Fruit fly (Drosophila melanogaster) whole organism, embryonic: ENCODE measurements around the gene Gs2.
A peak's percentile ranks its signal among the peaks of the same experiment; 100 is the strongest.

ENCODE experiments used
- Bteb2 ChIP-seq: fragments of 200-800 bp; sonication (Bioruptor generic); optimal IDR thresholded peaks from 2 replicates; lab custom pipeline; 2016; ENCODE audit warnings: missing biosample characterization, missing genetic modification characterization
- CG10274 ChIP-seq: fragments of 200-800 bp; sonication (Bioruptor generic); optimal IDR thresholded peaks from 3 replicates; lab custom pipeline; 2017; ENCODE audit warnings: missing biosample characterization, mild to moderate bottlenecking, missing genetic modification characterization
- CG11398 ChIP-seq: fragments of 200-800 bp; sonication (Bioruptor generic); optimal IDR thresholded peaks from 2 replicates; lab custom pipeline; 2016; ENCODE audit warnings: missing biosample characterization, missing genetic modification characterization
- CG11504 ChIP-seq: fragments of 200-800 bp; sonication (Bioruptor generic); optimal IDR thresholded peaks from 3 replicates; lab custom pipeline; 2019; ENCODE audit warnings: missing biosample characterization, mild to moderate bottlenecking, missing genetic modification characterization, moderate library complexity
- CG11723 ChIP-seq: fragments of 200-800 bp; sonication (Bioruptor generic); optimal IDR thresholded peaks from 2 replicates; lab custom pipeline; 2017; ENCODE audit warnings: missing biosample characterization, mild to moderate bottlenecking, missing genetic modification characterization
- CG12744 ChIP-seq: fragments of 200-800 bp; sonication (Bioruptor generic); optimal IDR thresholded peaks from 2 replicates; lab custom pipeline; 2016; ENCODE audit warnings: missing biosample characterization, missing genetic modification characterization
- CG13296 ChIP-seq: fragments of 200-800 bp; sonication (Bioruptor generic); optimal IDR thresholded peaks from 3 replicates; lab custom pipeline; 2018; ENCODE audit warnings: missing biosample characterization, mild to moderate bottlenecking, missing genetic modification characterization
- CG13624 ChIP-seq: fragments of 200-800 bp; sonication (Bioruptor generic); optimal IDR thresholded peaks from 2 replicates; lab custom pipeline; 2016; ENCODE audit warnings: missing biosample characterization, missing genetic modification characterization
- CG14441 ChIP-seq: fragments of 200-800 bp; sonication (Bioruptor generic); IDR thresholded peaks from 2 replicates; pipeline ENCODE4 v1.3.6; 2022; ENCODE audit warnings: missing biosample characterization, missing genetic modification characterization
- CG15514 ChIP-seq: fragments of 200-800 bp; sonication (Bioruptor generic); optimal IDR thresholded peaks from 3 replicates; lab custom pipeline; 2017; ENCODE audit warnings: missing biosample characterization, missing genetic modification characterization, mild to moderate bottlenecking, moderate library complexity, missing genetic modification reagents
- CG15696 ChIP-seq: fragments of 200-800 bp; sonication (Bioruptor generic); optimal IDR thresholded peaks from 2 replicates; lab custom pipeline; 2019; ENCODE audit warnings: missing biosample characterization, mild to moderate bottlenecking, missing genetic modification characterization, moderate library complexity
- CG17829 ChIP-seq: fragments of 200-800 bp; optimal IDR thresholded peaks from 2 replicates; lab custom pipeline; 2019; ENCODE audit warnings: missing biosample characterization, mild to moderate bottlenecking, missing genetic modification characterization, moderate library complexity
- CG18619 ChIP-seq: fragments of 200-800 bp; sonication (Bioruptor generic); optimal IDR thresholded peaks from 3 replicates; lab custom pipeline; 2017; ENCODE audit warnings: missing biosample characterization, mild to moderate bottlenecking, missing genetic modification characterization
- CG2199 ChIP-seq: fragments of 200-800 bp; sonication (Bioruptor generic); IDR thresholded peaks from 3 replicates; pipeline ENCODE4 v1.3.6; 2022; ENCODE audit warnings: missing biosample characterization, missing genetic modification characterization
- CG34376 ChIP-seq: fragments of 200-800 bp; sonication (Bioruptor generic); optimal IDR thresholded peaks from 2 replicates; lab custom pipeline; 2018; ENCODE audit warnings: missing biosample characterization, mild to moderate bottlenecking, missing genetic modification characterization
- CG4282 ChIP-seq: fragments of 200-800 bp; sonication (Bioruptor generic); optimal IDR thresholded peaks from 2 replicates; lab custom pipeline; 2016; ENCODE audit warnings: missing biosample characterization, missing genetic modification characterization
- CG6765 ChIP-seq: fragments of 200-800 bp; sonication (Bioruptor generic); optimal IDR thresholded peaks from 3 replicates; lab custom pipeline; 2017; ENCODE audit warnings: missing biosample characterization, mild to moderate bottlenecking, missing genetic modification characterization
- CG7786 ChIP-seq: fragments of 200-800 bp; sonication (Bioruptor generic); optimal IDR thresholded peaks from 2 replicates; lab custom pipeline; 2016; ENCODE audit warnings: missing biosample characterization, missing genetic modification characterization
- CoRest ChIP-seq: fragments of 200-800 bp; sonication (Bioruptor generic); optimal IDR thresholded peaks from 3 replicates; lab custom pipeline; 2018; ENCODE audit warnings: missing biosample characterization, mild to moderate bottlenecking, missing genetic modification characterization, moderate library complexity
- Doc2 ChIP-seq: fragments of 200-800 bp; sonication (Bioruptor generic); IDR thresholded peaks from 2 replicates; pipeline ENCODE4 v1.3.6; 2022; ENCODE audit warnings: missing biosample characterization, missing genetic modification characterization
- Elba2 ChIP-seq: fragments of 200-800 bp; sonication (Bioruptor generic); optimal IDR thresholded peaks from 3 replicates; lab custom pipeline; 2016; ENCODE audit warnings: missing biosample characterization, missing genetic modification characterization
- HLH3B ChIP-seq: fragments of 200-800 bp; sonication (Bioruptor generic); IDR thresholded peaks from 2 replicates; pipeline ENCODE4 v1.3.6; 2022; ENCODE audit warnings: missing biosample characterization, missing genetic modification characterization
- HLH4C ChIP-seq: fragments of 200-800 bp; sonication (Bioruptor generic); IDR thresholded peaks from 3 replicates; pipeline ENCODE4 v1.3.6; 2022; ENCODE audit warnings: missing biosample characterization, missing genetic modification characterization; ENCODE audit not compliant: partially characterized antibody
- Hr3 ChIP-seq: fragments of 200-800 bp; sonication (Bioruptor generic); optimal IDR thresholded peaks from 3 replicates; lab custom pipeline; 2016; ENCODE audit warnings: missing biosample characterization, missing genetic modification characterization
- Jarid2 ChIP-seq: fragments of 200-800 bp; sonication (Bioruptor generic); optimal IDR thresholded peaks from 3 replicates; lab custom pipeline; 2017; ENCODE audit warnings: mild to moderate bottlenecking, missing biosample characterization, missing genetic modification reagents, missing genetic modification characterization
- Mad ChIP-seq: fragments of 200-800 bp; sonication (Bioruptor generic); optimal IDR thresholded peaks from 2 replicates; lab custom pipeline; 2016; ENCODE audit warnings: missing biosample characterization, missing genetic modification characterization
- Meics ChIP-seq: fragments of 200-800 bp; sonication (Bioruptor generic); optimal IDR thresholded peaks from 2 replicates; lab custom pipeline; 2017; ENCODE audit warnings: missing biosample characterization, mild to moderate bottlenecking, missing genetic modification characterization
- Poxn ChIP-seq: fragments of 200-800 bp; sonication (Bioruptor generic); IDR thresholded peaks from 2 replicates; pipeline ENCODE4 v1.3.6; 2022; ENCODE audit warnings: missing biosample characterization, missing genetic modification characterization
- Ravus ChIP-seq: fragments of 200-800 bp; sonication (Bioruptor generic); IDR thresholded peaks from 2 replicates; pipeline ENCODE4 v1.3.6; 2022; ENCODE audit warnings: missing biosample characterization, missing genetic modification characterization
- Sry-β ChIP-seq: fragments of 200-800 bp; sonication (Bioruptor generic); optimal IDR thresholded peaks from 2 replicates; lab custom pipeline; 2018; ENCODE audit warnings: missing biosample characterization, mild to moderate bottlenecking, missing genetic modification characterization, moderate library complexity
- TFAM ChIP-seq: fragments of 200-800 bp; sonication (Bioruptor generic); optimal IDR thresholded peaks from 2 replicates; lab custom pipeline; 2017; ENCODE audit warnings: missing biosample characterization, missing genetic modification characterization, inconsistent platforms
- Tbp ChIP-seq: fragments of >200 bp; optimal IDR thresholded peaks from 2 replicates; lab custom pipeline; 2018; ENCODE audit warnings: missing biosample characterization, missing genetic modification characterization
- Vsx1 ChIP-seq: fragments of 200-800 bp; sonication (Bioruptor generic); optimal IDR thresholded peaks from 2 replicates; lab custom pipeline; 2017; ENCODE audit warnings: missing biosample characterization, mild to moderate bottlenecking, missing genetic modification characterization, missing genetic modification reagents
- ap ChIP-seq: fragments of 200-800 bp; sonication (Bioruptor generic); IDR thresholded peaks from 2 replicates; pipeline ENCODE4 v1.3.6; 2022; ENCODE audit warnings: missing biosample characterization, missing genetic modification characterization
- chinmo ChIP-seq: fragments of 200-800 bp; sonication (Bioruptor generic); IDR thresholded peaks from 4 replicates; pipeline ENCODE4 v1.3.6; 2022; ENCODE audit warnings: missing biosample characterization, missing genetic modification characterization; ENCODE audit not compliant: partially characterized antibody
- ci ChIP-seq: fragments of 200-800 bp; sonication (Bioruptor generic); IDR thresholded peaks from 3 replicates; pipeline ENCODE4 v1.3.6; 2022; ENCODE audit warnings: missing biosample characterization, missing genetic modification characterization
- croc ChIP-seq: fragments of 200-800 bp; sonication (Bioruptor generic); conservative IDR thresholded peaks from 3 replicates; pipeline ENCODE4 v1.3.6; 2022; ENCODE audit warnings: missing biosample characterization, missing genetic modification characterization
- cwo ChIP-seq: fragments of 200-800 bp; sonication (Bioruptor generic); optimal IDR thresholded peaks from 3 replicates; lab custom pipeline; 2017; ENCODE audit warnings: missing biosample characterization, missing genetic modification characterization, mild to moderate bottlenecking, moderate library complexity, missing genetic modification reagents
- dimm ChIP-seq: fragments of 200-800 bp; sonication (Bioruptor generic); IDR thresholded peaks from 2 replicates; pipeline ENCODE4 v1.3.6; 2022; ENCODE audit warnings: missing biosample characterization, missing genetic modification characterization
- dmrt99B ChIP-seq: fragments of 200-800 bp; sonication (Bioruptor generic); optimal IDR thresholded peaks from 2 replicates; lab custom pipeline; 2018; ENCODE audit warnings: missing biosample characterization, mild to moderate bottlenecking, missing genetic modification characterization, moderate library complexity
- fd96Cb ChIP-seq: fragments of 200-800 bp; sonication (Bioruptor generic); optimal IDR thresholded peaks from 2 replicates; lab custom pipeline; 2018; ENCODE audit warnings: missing biosample characterization, mild to moderate bottlenecking, missing genetic modification characterization, moderate library complexity
- grau ChIP-seq: fragments of 200-800 bp; optimal IDR thresholded peaks from 3 replicates; lab custom pipeline; 2019; ENCODE audit warnings: missing biosample characterization, mild to moderate bottlenecking, missing genetic modification characterization, moderate library complexity
- gt ChIP-seq: fragments of 200-800 bp; sonication (Bioruptor generic); IDR thresholded peaks from 2 replicates; pipeline ENCODE4 v1.3.6; 2022; ENCODE audit warnings: missing biosample characterization, missing genetic modification characterization
- maf-S ChIP-seq: fragments of 200-800 bp; sonication (Bioruptor generic); optimal IDR thresholded peaks from 2 replicates; lab custom pipeline; 2016; ENCODE audit warnings: missing biosample characterization, missing genetic modification characterization
- nom ChIP-seq: fragments of 200-800 bp; sonication (Bioruptor generic); optimal IDR thresholded peaks from 2 replicates; lab custom pipeline; 2017; ENCODE audit warnings: missing biosample characterization, missing genetic modification characterization, mild to moderate bottlenecking, moderate library complexity, missing genetic modification reagents
- oc ChIP-seq: fragments of 200-800 bp; sonication (Bioruptor generic); optimal IDR thresholded peaks from 2 replicates; lab custom pipeline; 2018; ENCODE audit warnings: missing biosample characterization, mild to moderate bottlenecking, missing genetic modification characterization, moderate library complexity
- odd ChIP-seq: fragments of 200-800 bp; sonication (Bioruptor generic); optimal IDR thresholded peaks from 2 replicates; lab custom pipeline; 2017; ENCODE audit warnings: missing biosample characterization, mild to moderate bottlenecking, missing genetic modification characterization
- ssp ChIP-seq: fragments of 200-800 bp; sonication (Bioruptor generic); IDR thresholded peaks from 2 replicates; pipeline ENCODE4 v1.3.6; 2022; ENCODE audit warnings: missing biosample characterization, missing genetic modification characterization
- tna ChIP-seq: fragments of 200-800 bp; sonication (Bioruptor generic); IDR thresholded peaks from 2 replicates; pipeline ENCODE4 v1.3.6; 2022; ENCODE audit warnings: missing biosample characterization, missing genetic modification characterization; ENCODE audit not compliant: partially characterized antibody
- ttk ChIP-seq: fragments of 200-800 bp; sonication (Bioruptor generic); IDR thresholded peaks from 2 replicates; pipeline ENCODE4 v2.1.2; 2022; ENCODE audit warnings: missing biosample characterization, missing genetic modification characterization
- zfh2 ChIP-seq: fragments of 200-800 bp; sonication (Bioruptor generic); optimal IDR thresholded peaks from 2 replicates; lab custom pipeline; 2016; ENCODE audit warnings: missing biosample characterization, missing genetic modification characterization

Gs2 gene

DNA sequence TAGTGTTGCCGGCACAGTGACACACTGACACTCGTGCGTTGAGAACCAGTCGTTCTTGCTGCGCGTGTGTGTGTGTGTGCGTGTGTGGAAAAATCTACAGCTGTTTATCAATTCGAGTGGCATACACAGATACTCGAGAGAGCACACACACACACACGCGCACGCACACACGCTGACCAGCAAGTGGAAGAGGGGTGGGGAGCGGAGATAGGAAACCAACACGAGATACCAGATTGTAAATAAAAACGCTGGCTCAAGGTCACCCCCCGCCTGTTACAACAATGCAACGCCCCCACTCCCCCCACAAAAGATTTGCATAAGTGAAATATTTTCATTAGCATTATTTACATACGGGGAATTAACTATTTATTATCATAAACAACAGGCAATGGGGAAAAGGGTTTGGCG is 4.7 kb downstream of the Gs2 start (continued):
- peak; percentile 33 for TF ChIP-seq Jarid2 (GFP tag; lab: Kevin White, UChicago)
- peak; percentile 21 for TF ChIP-seq CG18619 (GFP tag; lab: Kevin White, UChicago)
- no peak for TF ChIP-seq HLH4C (GFP tag; lab: Robert Waterston, UW)
- 0 out of 2 replicates have a peak, but pooled peaks have one; percentile 11 for TF ChIP-seq CG14441 (GFP tag; lab: Robert Waterston, UW)
- TF ChIP-seq Doc2: no peak
- peak; percentile 36 for TF ChIP-seq CoRest (tag; lab: Kevin White, UChicago)
- TF ChIP-seq zfh2 (GFP tag; lab: Kevin White, UChicago): no peak
- no peak for TF ChIP-seq Tbp (GFP tag; lab: Kevin White, UChicago)
- TF ChIP-seq CG11504 (tag; lab: Kevin White, UChicago): no peak
- no peak for TF ChIP-seq CG4282 (GFP tag; lab: Kevin White, UChicago)
- no peak for TF ChIP-seq nom
- no peak for TF ChIP-seq ttk (GFP tag; lab: Robert Waterston, UW)
- TF ChIP-seq dmrt99B (tag; lab: Kevin White, UChicago): no peak
- TF ChIP-seq maf-S: no peak
- TF ChIP-seq CG12744 (GFP tag; lab: Kevin White, UChicago): no peak
- TF ChIP-seq grau (tag; lab: Kevin White, UChicago): peak; percentile 18
- TF ChIP-seq CG17829 (tag; lab: Kevin White, UChicago): no peak
- TF ChIP-seq CG2199: no peak
- TF ChIP-seq dimm (GFP tag; lab: Robert Waterston, UW): no peak
- peak; percentile 62 for TF ChIP-seq Meics (GFP tag; lab: Kevin White, UChicago)
- TF ChIP-seq odd (GFP tag; lab: Kevin White, UChicago): peak; percentile 42
- no peak for TF ChIP-seq gt
- no peak for TF ChIP-seq Elba2 (GFP tag; lab: Kevin White, UChicago)
- TF ChIP-seq Sry-β (GFP tag; lab: Kevin White, UChicago): peak; percentile 4
- peak; percentile 7 for TF ChIP-seq TFAM (GFP tag; lab: Kevin White, UChicago)
- peak; percentile 38 for TF ChIP-seq CG6765 (GFP tag; lab: Kevin White, UChicago)
- TF ChIP-seq Ravus (GFP tag; lab: Robert Waterston, UW): no peak
- TF ChIP-seq Mad (GFP tag; lab: Kevin White, UChicago): no peak
- TF ChIP-seq ap (GFP tag; lab: Robert Waterston, UW): no peak
- TF ChIP-seq HLH3B: no peak
- no peak for TF ChIP-seq croc
- TF ChIP-seq CG11398 (GFP tag; lab: Kevin White, UChicago): no peak
- peak; percentile 20 for TF ChIP-seq CG15696
- no peak for TF ChIP-seq Bteb2
- TF ChIP-seq Vsx1 (GFP tag; lab: Kevin White, UChicago): peak; percentile 53
- 0 out of 3 replicates have a peak, but pooled peaks have one; percentile 21 for TF ChIP-seq ci (GFP tag; lab: Robert Waterston, UW)
- no peak for TF ChIP-seq CG7786 (GFP tag; lab: Kevin White, UChicago)
- no peak for TF ChIP-seq Poxn (GFP tag; lab: Robert Waterston, UW)
- TF ChIP-seq fd96Cb: peak; percentile 20
- TF ChIP-seq oc: peak; percentile 18
- peak; percentile 61 for TF ChIP-seq CG13296 (GFP tag; lab: Kevin White, UChicago)
- peak; percentile 76 for TF ChIP-seq CG34376 (GFP tag; lab: Kevin White, UChicago)
- peak; percentile 94 for TF ChIP-seq cwo (GFP tag; lab: Kevin White, UChicago)
- TF ChIP-seq CG13624 (GFP tag; lab: Kevin White, UChicago): peak; percentile 9
- no peak for TF ChIP-seq ssp (GFP tag; lab: Robert Waterston, UW)
- no peak for TF ChIP-seq Hr3 (GFP tag; lab: Kevin White, UChicago)
- no peak for TF ChIP-seq tna (GFP tag; lab: Robert Waterston, UW)
- TF ChIP-seq CG15514 (GFP tag; lab: Kevin White, UChicago): peak; percentile 53
- TF ChIP-seq chinmo: peak; percentile 94
- TF ChIP-seq CG11723 (GFP tag; lab: Kevin White, UChicago): peak; percentile 31
- TF ChIP-seq CG10274: peak; percentile 10
